Fruit fly (Drosophila melanogaster) whole organism, embryonic: ENCODE measurements around the gene CG17190.
A peak's percentile ranks its signal among the peaks of the same experiment; 100 is the strongest.

ENCODE experiments used
- CG11398 ChIP-seq: fragments of 200-800 bp; sonication (Bioruptor generic); optimal IDR thresholded peaks from 2 replicates; lab custom pipeline; 2016; ENCODE audit warnings: missing biosample characterization, missing genetic modification characterization
- CG17829 ChIP-seq: fragments of 200-800 bp; optimal IDR thresholded peaks from 2 replicates; lab custom pipeline; 2019; ENCODE audit warnings: missing biosample characterization, mild to moderate bottlenecking, missing genetic modification characterization, moderate library complexity
- CG34224 ChIP-seq: fragments of 200-800 bp; sonication (Bioruptor generic); IDR thresholded peaks from 3 replicates; pipeline ENCODE4 v1.3.6; 2022; ENCODE audit warnings: missing biosample characterization, missing genetic modification characterization; ENCODE audit not compliant: partially characterized antibody
- CG3847 ChIP-seq: fragments of 200-800 bp; sonication (Bioruptor generic); IDR thresholded peaks from 2 replicates; pipeline ENCODE4 v1.3.6; 2022; ENCODE audit warnings: missing biosample characterization, missing genetic modification characterization
- CG5245 ChIP-seq: fragments of 200-800 bp; sonication (Bioruptor generic); optimal IDR thresholded peaks from 3 replicates; lab custom pipeline; 2016; ENCODE audit warnings: missing biosample characterization, missing genetic modification characterization
- CG8388 ChIP-seq: fragments of 200-800 bp; sonication (Bioruptor generic); optimal IDR thresholded peaks from 2 replicates; lab custom pipeline; 2019; ENCODE audit warnings: missing biosample characterization, mild to moderate bottlenecking, missing genetic modification characterization, moderate library complexity
- Fer2 ChIP-seq: fragments of 200-800 bp; sonication (Bioruptor generic); optimal IDR thresholded peaks from 2 replicates; lab custom pipeline; 2018; ENCODE audit warnings: missing biosample characterization, mild to moderate bottlenecking, missing genetic modification characterization, moderate library complexity
- Hand ChIP-seq: fragments of 200-800 bp; sonication (Bioruptor generic); optimal IDR thresholded peaks from 2 replicates; lab custom pipeline; 2017; ENCODE audit warnings: mild to moderate bottlenecking, missing biosample characterization, missing genetic modification reagents, missing genetic modification characterization
- Tbp ChIP-seq: fragments of >200 bp; optimal IDR thresholded peaks from 2 replicates; lab custom pipeline; 2018; ENCODE audit warnings: missing biosample characterization, missing genetic modification characterization
- inv ChIP-seq: fragments of 200-800 bp; sonication (Bioruptor generic); IDR thresholded peaks from 2 replicates; pipeline ENCODE4 v1.3.6; 2022; ENCODE audit warnings: missing biosample characterization, missing genetic modification characterization; ENCODE audit not compliant: partially characterized antibody
- kah ChIP-seq: fragments of 200-800 bp; sonication (Bioruptor generic); optimal IDR thresholded peaks from 2 replicates; lab custom pipeline; 2018; ENCODE audit warnings: missing biosample characterization, mild to moderate bottlenecking, missing genetic modification characterization
- klu ChIP-seq: fragments of 200-800 bp; sonication (Bioruptor generic); IDR thresholded peaks from 2 replicates; pipeline ENCODE4 v1.3.6; 2022; ENCODE audit warnings: missing biosample characterization, missing genetic modification characterization

DNA sequence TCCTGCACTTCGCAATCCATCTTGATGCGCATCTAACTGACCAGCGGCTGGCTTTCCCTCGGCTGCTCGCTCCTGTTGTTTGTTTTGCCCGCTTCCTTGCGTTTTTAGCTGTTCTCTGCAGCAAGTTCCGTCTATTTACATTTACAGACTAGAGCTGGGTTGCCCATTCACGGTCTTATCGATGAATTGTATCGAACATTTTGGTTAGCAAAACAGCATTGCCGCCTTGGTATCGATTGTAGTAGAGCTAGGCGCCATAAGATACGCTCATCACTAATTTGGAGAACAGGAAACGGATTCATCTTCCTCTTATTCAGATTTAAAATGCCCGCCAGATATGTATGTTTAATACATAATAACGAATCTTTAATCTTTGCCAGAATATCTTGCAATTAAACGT lies 22.6 kb upstream of the CG17190 start, which contains the start of gene Regnase-1:
- TF ChIP-seq klu (GFP tag; lab: Robert Waterston, UW) (0 out of 2 replicates have a peak, but pooled peaks have one; percentile 29), kah (peak; percentile 96), CG34224 (GFP tag; lab: Robert Waterston, UW) (peak; percentile 96), CG17829 (tag; lab: Kevin White, UChicago) (peak; percentile 90), inv (GFP tag; lab: Robert Waterston, UW) (peak; percentile 92), CG8388 (GFP tag; lab: Kevin White, UChicago) (peak; percentile 90), CG11398 (peak; percentile 88), Hand (GFP tag; lab: Kevin White, UChicago) (peak; percentile 88), CG3847 (GFP tag; lab: Robert Waterston, UW) (peak; percentile 91), CG5245 (GFP tag; lab: Kevin White, UChicago) (peak; percentile 81), Tbp (GFP tag; lab: Kevin White, UChicago) (no peak), Fer2 (peak; percentile 91)
